Fruit fly (Drosophila melanogaster): ENCODE results near the gene CG31231.

CG31231 gene

dm6 chr3R:18633099-18633498 lies 32.1 kb upstream of the CG31231 start:
- TF ChIP-seq h (GFP tag; optimal IDR thresholded peaks at IDR 0.05) (peak; percentile 12), Sp1 (GFP tag; optimal IDR thresholded peaks at IDR 0.05) (no peak)

dm6 chr3R:18639662-18640061 lies 25.5 kb upstream of the CG31231 start:
- TF ChIP-seq HLH106 (tag; optimal IDR thresholded peaks at IDR 0.05) = peak; percentile 1
- no peak for TF ChIP-seq Rel (GFP tag; optimal IDR thresholded peaks at IDR 0.05)
- TF ChIP-seq Rel (tag; optimal IDR thresholded peaks at IDR 0.05) = no peak
- TF ChIP-seq N (GFP tag; optimal IDR thresholded peaks at IDR 0.05) = no peak

- TF ChIP-seq Myc (optimal IDR thresholded peaks at IDR 0.05) (no peak), CG9705 (GFP tag; optimal IDR thresholded peaks at IDR 0.05) (no peak)
Measured at dm6 chr3R:18641242-18641757, 23.9 kb upstream of the CG31231 start, which contains the start of gene CG14301. Gene CG14301 (minus strand): TSS chr3R:18641457.

dm6 chr3R:18643646-18644045 lies 21.5 kb upstream of the CG31231 start:
- TF ChIP-seq usp (GFP tag; optimal IDR thresholded peaks at IDR 0.05) (no peak), Vsx2 (GFP tag; optimal IDR thresholded peaks at IDR 0.05; ENCODE audit: partially characterized antibody) (no peak), Dfd (GFP tag; optimal IDR thresholded peaks at IDR 0.05) (no peak), sv (GFP tag; optimal IDR thresholded peaks at IDR 0.05) (no peak)

DNA sequence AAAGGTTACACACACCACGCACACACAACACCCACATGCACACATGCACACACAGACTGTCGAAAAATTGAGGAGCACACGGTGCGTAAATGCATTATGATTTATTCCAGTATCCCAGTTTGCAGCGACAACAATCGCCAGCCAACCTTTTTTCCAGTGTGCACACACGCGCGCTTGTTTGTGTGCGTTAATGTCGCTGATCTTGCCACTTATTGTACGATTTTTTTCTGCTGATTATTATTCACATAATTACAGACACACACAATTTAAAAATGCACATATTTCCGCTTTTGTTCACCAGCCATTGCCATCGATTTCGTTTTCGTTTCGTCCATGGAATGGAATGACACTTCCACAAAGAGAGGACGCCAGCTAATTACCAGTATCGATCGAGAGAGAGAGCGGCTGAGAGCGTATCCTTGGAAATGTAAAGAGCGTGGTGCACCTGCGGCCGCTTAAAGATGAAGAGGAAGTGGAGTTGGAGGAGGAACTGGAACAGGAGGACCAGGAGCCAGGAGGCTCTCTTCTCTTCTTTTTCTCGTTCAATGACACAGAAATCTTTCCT lies 6.7 kb upstream of the CG31231 start:
- TF ChIP-seq dl (GFP tag; optimal IDR thresholded peaks at IDR 0.05; ENCODE audit: insufficient read depth in 1 of 2, partially characterized antibody in 2 of 2) (peak in 1 of 2 experiments; percentile 28), jim (GFP tag; optimal IDR thresholded peaks at IDR 0.05) (no peak), usp (GFP tag; optimal IDR thresholded peaks at IDR 0.05) (no peak), Dif (GFP tag; optimal IDR thresholded peaks at IDR 0.05; ENCODE audit: partially characterized antibody) (peak; percentile 51), ey (GFP tag; optimal IDR thresholded peaks at IDR 0.05) (no peak), Abd-B (GFP tag; optimal IDR thresholded peaks at IDR 0.05) (no peak), Hr78 (GFP tag; optimal IDR thresholded peaks at IDR 0.05) (no peak), N (GFP tag; optimal IDR thresholded peaks at IDR 0.05) (no peak), Jra (GFP tag; optimal IDR thresholded peaks at IDR 0.05) (no peak), sv (GFP tag; optimal IDR thresholded peaks at IDR 0.05) (no peak), Vsx2 (GFP tag; optimal IDR thresholded peaks at IDR 0.05; ENCODE audit: partially characterized antibody) (peak; percentile 96), rgr (GFP tag; optimal IDR thresholded peaks at IDR 0.05) (no peak), HLH106 (tag; optimal IDR thresholded peaks at IDR 0.05) (no peak)

DNA sequence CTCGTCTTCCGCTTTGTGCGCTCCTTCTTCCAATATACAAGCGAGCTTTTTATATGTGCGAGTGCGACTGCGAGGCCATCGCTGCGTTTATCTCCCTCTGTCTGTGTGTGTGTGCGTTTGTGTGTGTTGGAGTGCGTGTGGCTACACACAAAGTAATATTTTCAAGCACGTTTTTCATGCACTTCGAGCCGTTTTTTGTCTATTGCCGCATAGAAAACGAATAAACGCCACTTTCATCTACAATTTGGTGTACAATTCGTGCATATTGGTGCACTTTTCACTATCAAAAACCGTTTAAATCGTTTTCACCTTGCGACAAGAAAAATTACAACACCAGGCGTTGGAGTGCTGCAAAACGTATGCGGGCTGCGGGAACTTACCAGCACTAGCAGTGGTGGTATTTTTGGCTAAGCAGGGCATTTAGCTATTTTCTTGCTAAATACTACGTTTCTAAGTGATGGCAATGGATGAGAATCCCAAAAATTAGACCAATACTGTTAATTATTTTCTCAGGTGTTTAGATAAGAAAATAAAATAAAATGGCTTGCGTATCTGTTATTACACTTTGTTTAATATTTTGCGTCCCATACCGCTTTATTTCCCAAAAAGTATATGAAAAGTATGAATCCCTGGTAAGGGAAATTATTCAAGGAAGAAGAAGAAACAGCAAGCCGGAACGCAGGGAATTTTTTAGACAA lies 6.1 kb upstream of the CG31231 start, which contains the start of the genes CG31224 and CstF64:
Gene CG31224, minus strand, starts transcription at position 365 of the 698 bp plus-strand sequence.
Gene CstF64, plus strand, starts transcription at position 674 of the 698 bp plus-strand sequence.
- TF ChIP-seq br (GFP tag; optimal IDR thresholded peaks at IDR 0.05) (peak; percentile 83), brk (GFP tag; optimal IDR thresholded peaks at IDR 0.05) (no peak), OdsH (GFP tag; optimal IDR thresholded peaks at IDR 0.05) (peak; percentile 78), ey (GFP tag; optimal IDR thresholded peaks at IDR 0.05) (peak; percentile 85), dl (GFP tag; optimal IDR thresholded peaks at IDR 0.05; ENCODE audit: insufficient read depth in 1 of 2, partially characterized antibody in 2 of 2) (no peak), Dfd (GFP tag; optimal IDR thresholded peaks at IDR 0.05) (no peak), Sp1 (GFP tag; optimal IDR thresholded peaks at IDR 0.05) (peak; percentile 78), h (GFP tag; optimal IDR thresholded peaks at IDR 0.05) (peak; percentile 84), Vsx2 (GFP tag; optimal IDR thresholded peaks at IDR 0.05; ENCODE audit: partially characterized antibody) (no peak), Dif (GFP tag; optimal IDR thresholded peaks at IDR 0.05; ENCODE audit: partially characterized antibody) (no peak), N (GFP tag; optimal IDR thresholded peaks at IDR 0.05) (peak; percentile 21), woc (GFP tag; optimal IDR thresholded peaks at IDR 0.05) (peak; percentile 90), Myc (optimal IDR thresholded peaks at IDR 0.05) (peak; percentile 97), dsf (GFP tag; optimal IDR thresholded peaks at IDR 0.05; ENCODE audit: borderline replicate concordance) (peak; percentile 87), dmrt93B (GFP tag; optimal IDR thresholded peaks at IDR 0.05) (peak; percentile 78), jim (GFP tag; optimal IDR thresholded peaks at IDR 0.05) (no peak), rgr (GFP tag; optimal IDR thresholded peaks at IDR 0.05) (peak; percentile 85), Rel (GFP tag; optimal IDR thresholded peaks at IDR 0.05) (no peak), Rel (tag; optimal IDR thresholded peaks at IDR 0.05) (peak; percentile 63), usp (GFP tag; optimal IDR thresholded peaks at IDR 0.05) (no peak), CrebA (GFP tag; optimal IDR thresholded peaks at IDR 0.05; ENCODE audit: borderline replicate concordance) (no peak), Abd-B (GFP tag; optimal IDR thresholded peaks at IDR 0.05) (no peak), fru (GFP tag; optimal IDR thresholded peaks at IDR 0.05) (peak; percentile 85), HLH106 (tag; optimal IDR thresholded peaks at IDR 0.05) (peak; percentile 84), sage (GFP tag; optimal IDR thresholded peaks at IDR 0.05) (peak; percentile 59), psq (GFP tag; optimal IDR thresholded peaks at IDR 0.05) (peak; percentile 96), CG32264 (GFP tag; optimal IDR thresholded peaks at IDR 0.05) (peak; percentile 82), Hr83 (GFP tag; optimal IDR thresholded peaks at IDR 0.05; ENCODE audit: poor library complexity, severe bottlenecking) (no peak), tai (GFP tag; optimal IDR thresholded peaks at IDR 0.05) (no peak), Jra (GFP tag; optimal IDR thresholded peaks at IDR 0.05) (peak; percentile 90), pan (optimal IDR thresholded peaks at IDR 0.05) (no peak), sv (GFP tag; optimal IDR thresholded peaks at IDR 0.05) (peak; percentile 82), Hr78 (GFP tag; optimal IDR thresholded peaks at IDR 0.05) (no peak)

All from whole organism, wandering third instar larva.